Fruit fly (Drosophila melanogaster): ENCODE measurements around the gene trr.

DNA sequence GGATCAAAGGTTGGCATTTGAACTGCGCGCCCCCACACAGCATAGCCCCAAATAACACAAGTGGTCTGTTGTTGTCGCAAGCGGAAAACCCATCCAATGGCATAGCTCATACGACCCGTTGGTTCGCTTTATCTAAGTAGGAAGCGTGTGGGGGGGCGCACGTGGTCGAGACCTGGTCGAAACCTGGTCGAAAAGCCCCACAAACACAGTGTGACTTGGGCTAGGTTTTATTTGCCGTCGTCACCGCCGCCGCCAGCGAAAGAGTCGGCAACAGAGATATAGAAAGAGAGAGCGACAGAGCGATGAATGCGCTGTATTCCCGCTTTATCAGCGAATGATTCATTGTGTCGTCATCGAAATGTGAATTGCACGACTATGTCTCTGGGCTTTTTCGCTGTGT lies 46.9 kb downstream of the trr start:
- TF ChIP-seq Pif1B (GFP tag; optimal IDR thresholded peaks at IDR 0.05) (no peak), CG10348 (GFP tag; IDR thresholded peaks at IDR 0.05) (no peak), fd96Ca (GFP tag; IDR thresholded peaks at IDR 0.05) (no peak)
